Fruit fly (Drosophila melanogaster): ENCODE measurements around the gene CG31211.

The CG31211 gene

DNA sequence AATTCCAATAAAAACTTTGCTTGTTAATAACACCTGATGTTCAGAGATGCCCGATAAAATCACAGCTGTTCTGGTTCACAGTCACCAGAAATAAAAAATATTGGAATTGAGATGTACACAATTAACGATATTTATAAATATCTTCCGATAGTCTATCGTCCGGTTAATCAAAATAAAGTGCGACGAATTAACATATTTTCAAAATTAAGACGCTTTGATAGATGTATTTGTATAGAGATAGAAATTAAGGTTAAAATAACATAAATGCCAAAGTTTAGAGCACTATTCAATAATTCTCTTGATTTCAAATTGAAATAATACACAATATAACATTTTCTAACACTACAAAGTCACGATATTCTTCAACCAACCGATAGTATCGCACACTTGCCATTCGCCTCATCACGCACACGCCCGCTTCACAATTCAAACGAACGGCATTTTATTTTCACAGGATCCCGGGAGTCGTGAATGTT, 13.3 kb downstream of the CG31211 start, which contains the start of the genes CG3281 and aurA:
TSS of gene CG3281 (minus strand) at position 67 of the 476 bp plus-strand sequence.
TSS of gene aurA (plus strand) at position 386 of the 476 bp plus-strand sequence.
- TF ChIP-seq Mnt (GFP tag; optimal IDR thresholded peaks at IDR 0.05), result peak; percentile 58
- peak; percentile 80 for TF ChIP-seq Clk (GFP tag; optimal IDR thresholded peaks at IDR 0.05)
- TF ChIP-seq cnc (optimal IDR thresholded peaks at IDR 0.05), result no peak
- peak; percentile 7 for TF ChIP-seq cic (GFP tag; optimal IDR thresholded peaks at IDR 0.05)
- TF ChIP-seq toe (GFP tag; optimal IDR thresholded peaks at IDR 0.05), result peak; percentile 94
- TF ChIP-seq CG12768 (GFP tag; optimal IDR thresholded peaks at IDR 0.05), result peak; percentile 60
- peak; percentile 81 for TF ChIP-seq CG11617 (GFP tag; optimal IDR thresholded peaks at IDR 0.05)
- peak; percentile 47 for TF ChIP-seq tj (GFP tag; optimal IDR thresholded peaks at IDR 0.05)
- peak; percentile 93 for TF ChIP-seq CG1620 (GFP tag; optimal IDR thresholded peaks at IDR 0.05)
- TF ChIP-seq CG14711 (tag; optimal IDR thresholded peaks at IDR 0.05), result peak; percentile 69
- TF ChIP-seq Hr96 (GFP tag; optimal IDR thresholded peaks at IDR 0.05), result peak; percentile 83
- peak; percentile 90 for TF ChIP-seq CG5204 (GFP tag; optimal IDR thresholded peaks at IDR 0.05)
- TF ChIP-seq pad (GFP tag; optimal IDR thresholded peaks at IDR 0.05), result peak; percentile 72
- TF ChIP-seq CG7101 (tag; optimal IDR thresholded peaks at IDR 0.05), result peak; percentile 80
- no peak for TF ChIP-seq kay (GFP tag; ENCODE audit: borderline replicate concordance)
- TF ChIP-seq Crg-1 (GFP tag; optimal IDR thresholded peaks at IDR 0.05), result peak; percentile 81
- peak; percentile 91 for TF ChIP-seq bab1 (GFP tag; optimal IDR thresholded peaks at IDR 0.05)
- peak; percentile 48 for TF ChIP-seq CG33017 (tag; optimal IDR thresholded peaks at IDR 0.05)
- peak; percentile 86 for TF ChIP-seq ovo (GFP tag; optimal IDR thresholded peaks at IDR 0.05)
- peak; percentile 54 for TF ChIP-seq CG7045 (GFP tag; optimal IDR thresholded peaks at IDR 0.05)

DNA sequence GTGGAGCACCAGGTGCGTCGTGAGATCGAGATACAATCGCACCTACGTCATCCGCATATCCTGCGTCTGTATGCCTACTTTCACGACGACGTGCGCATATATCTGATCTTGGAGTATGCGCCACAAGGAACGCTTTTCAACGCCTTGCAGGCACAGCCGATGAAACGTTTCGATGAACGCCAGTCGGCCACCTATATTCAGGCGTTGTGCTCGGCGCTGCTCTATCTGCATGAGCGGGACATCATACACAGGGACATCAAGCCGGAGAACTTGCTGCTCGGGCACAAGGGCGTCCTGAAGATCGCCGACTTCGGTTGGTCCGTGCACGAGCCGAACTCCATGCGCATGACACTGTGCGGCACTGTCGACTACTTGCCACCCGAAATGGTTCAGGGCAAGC, 14.5 kb downstream of the CG31211 start:
- TF ChIP-seq Hr96 (GFP tag; optimal IDR thresholded peaks at IDR 0.05) (no peak), CG7101 (tag; optimal IDR thresholded peaks at IDR 0.05) (no peak), bab1 (GFP tag; optimal IDR thresholded peaks at IDR 0.05) (no peak), cnc (optimal IDR thresholded peaks at IDR 0.05) (no peak), ovo (GFP tag; optimal IDR thresholded peaks at IDR 0.05) (no peak), CG14711 (tag; optimal IDR thresholded peaks at IDR 0.05) (no peak), CG1620 (GFP tag; optimal IDR thresholded peaks at IDR 0.05) (no peak), Crg-1 (GFP tag; optimal IDR thresholded peaks at IDR 0.05) (no peak), CG12768 (GFP tag; optimal IDR thresholded peaks at IDR 0.05) (no peak), cic (GFP tag; optimal IDR thresholded peaks at IDR 0.05) (no peak), pad (GFP tag; optimal IDR thresholded peaks at IDR 0.05) (no peak), toe (GFP tag; optimal IDR thresholded peaks at IDR 0.05) (no peak), CG5204 (GFP tag; optimal IDR thresholded peaks at IDR 0.05) (no peak), CG33017 (tag; optimal IDR thresholded peaks at IDR 0.05) (no peak), CG7045 (GFP tag; optimal IDR thresholded peaks at IDR 0.05) (no peak), kay (GFP tag; ENCODE audit: borderline replicate concordance) (no peak)

DNA sequence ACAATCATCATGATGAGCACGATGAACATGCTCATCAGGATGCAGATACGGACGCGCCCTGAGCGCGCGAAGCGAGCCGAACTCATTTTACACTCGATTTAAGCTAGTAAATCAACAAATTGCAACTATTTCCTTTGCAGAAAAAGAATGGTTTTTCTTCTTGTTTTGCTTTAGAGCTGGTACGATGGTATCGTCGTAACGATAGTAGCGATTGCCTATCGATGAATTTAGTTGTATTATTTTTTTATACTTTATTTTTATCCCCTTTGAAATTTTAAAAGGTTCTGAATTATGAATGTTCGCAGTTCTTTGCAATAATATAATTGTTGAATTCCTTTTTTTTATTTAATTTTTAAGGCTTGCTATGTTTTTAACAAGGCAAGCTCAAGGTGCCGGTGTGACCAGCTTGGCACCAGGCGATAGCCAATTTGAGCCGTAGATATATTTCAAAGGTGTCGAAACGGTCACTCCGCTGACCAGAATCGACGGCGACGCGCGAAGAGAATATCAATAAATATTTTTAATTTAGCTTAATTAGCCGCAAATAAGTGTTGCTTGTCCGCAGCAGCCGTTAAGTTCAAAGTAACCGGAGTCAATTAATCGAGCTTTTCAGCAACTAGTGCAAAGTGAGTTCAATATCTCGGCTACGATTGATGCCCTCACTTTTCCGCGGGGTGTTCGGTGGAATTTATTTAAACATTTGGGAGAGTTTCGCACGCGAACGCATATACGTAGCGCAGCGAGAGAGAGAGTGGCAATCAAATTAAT, 18.0 kb downstream of the CG31211 start, which contains the start of the genes CG12213 and GC1:
TSS of gene CG12213 (minus strand) at position 430 of the 768 bp plus-strand sequence.
TSS of gene GC1 (plus strand) at position 447 of the 768 bp plus-strand sequence.
- no peak for TF ChIP-seq Crg-1 (GFP tag; optimal IDR thresholded peaks at IDR 0.05)
- TF ChIP-seq CG12768 (GFP tag; optimal IDR thresholded peaks at IDR 0.05), result no peak
- no peak for TF ChIP-seq CG7045 (GFP tag; optimal IDR thresholded peaks at IDR 0.05)
- peak; percentile 24 for TF ChIP-seq Mnt (GFP tag; optimal IDR thresholded peaks at IDR 0.05)
- TF ChIP-seq ovo (GFP tag; optimal IDR thresholded peaks at IDR 0.05), result no peak
- TF ChIP-seq tj (GFP tag; optimal IDR thresholded peaks at IDR 0.05), result no peak
- peak; percentile 32 for TF ChIP-seq CG1620 (GFP tag; optimal IDR thresholded peaks at IDR 0.05)
- peak; percentile 7 for TF ChIP-seq Hr96 (GFP tag; optimal IDR thresholded peaks at IDR 0.05)
- TF ChIP-seq CG7101 (tag; optimal IDR thresholded peaks at IDR 0.05), result peak; percentile 39
- no peak for TF ChIP-seq CG33017 (tag; optimal IDR thresholded peaks at IDR 0.05)
- no peak for TF ChIP-seq Clk (GFP tag; optimal IDR thresholded peaks at IDR 0.05)
- peak; percentile 56 for TF ChIP-seq bab1 (GFP tag; optimal IDR thresholded peaks at IDR 0.05)
- TF ChIP-seq cic (GFP tag; optimal IDR thresholded peaks at IDR 0.05), result no peak
- peak; percentile 62 for TF ChIP-seq toe (GFP tag; optimal IDR thresholded peaks at IDR 0.05)
- no peak for TF ChIP-seq pad (GFP tag; optimal IDR thresholded peaks at IDR 0.05)
- TF ChIP-seq CG11617 (GFP tag; optimal IDR thresholded peaks at IDR 0.05), result peak; percentile 46
- TF ChIP-seq cnc (optimal IDR thresholded peaks at IDR 0.05), result no peak
- TF ChIP-seq CG5204 (GFP tag; optimal IDR thresholded peaks at IDR 0.05), result peak; percentile 53
- TF ChIP-seq CG14711 (tag; optimal IDR thresholded peaks at IDR 0.05), result peak; percentile 30
- TF ChIP-seq kay (GFP tag; ENCODE audit: borderline replicate concordance), result no peak

dm6 chr3R:11968030-11968753, 18.7 kb downstream of the CG31211 start:
- TF ChIP-seq toe (GFP tag; optimal IDR thresholded peaks at IDR 0.05) (no peak), CG33017 (tag; optimal IDR thresholded peaks at IDR 0.05) (no peak), Mnt (GFP tag; optimal IDR thresholded peaks at IDR 0.05) (peak; percentile 8), ovo (GFP tag; optimal IDR thresholded peaks at IDR 0.05) (peak; percentile 83), CG7045 (GFP tag; optimal IDR thresholded peaks at IDR 0.05) (no peak), CG5204 (GFP tag; optimal IDR thresholded peaks at IDR 0.05) (no peak), CG1620 (GFP tag; optimal IDR thresholded peaks at IDR 0.05) (no peak), CG7101 (tag; optimal IDR thresholded peaks at IDR 0.05) (no peak), Crg-1 (GFP tag; optimal IDR thresholded peaks at IDR 0.05) (no peak), CG14711 (tag; optimal IDR thresholded peaks at IDR 0.05) (no peak), cnc (optimal IDR thresholded peaks at IDR 0.05) (no peak), kay (GFP tag; ENCODE audit: borderline replicate concordance) (no peak), cic (GFP tag; optimal IDR thresholded peaks at IDR 0.05) (peak; percentile 52), bab1 (GFP tag; optimal IDR thresholded peaks at IDR 0.05) (no peak), tj (GFP tag; optimal IDR thresholded peaks at IDR 0.05) (peak; percentile 69), Hr96 (GFP tag; optimal IDR thresholded peaks at IDR 0.05) (no peak), Clk (GFP tag; optimal IDR thresholded peaks at IDR 0.05) (no peak), CG12768 (GFP tag; optimal IDR thresholded peaks at IDR 0.05) (peak; percentile 28)
